Worm (Caenorhabditis elegans) whole organism, L1 larva: Measurements from ENCODE around the gene cfz-2.

ENCODE experiments used
- C04F5.9 ChIP-seq: sonication (generic microtip); optimal IDR thresholded peaks from 2 replicates; lab custom pipeline; 2016; ENCODE audit warnings: missing genetic modification characterization, missing compliant biosample characterization
- C16A3.4 ChIP-seq: fragments of 150-350 bp; optimal IDR thresholded peaks from 2 replicates; lab custom pipeline; 2014; ENCODE audit warnings: missing biosample characterization, missing genetic modification characterization
- aha-1 ChIP-seq: fragments of 150-350 bp; optimal IDR thresholded peaks from 2 replicates; lab custom pipeline; 2014; ENCODE audit warnings: missing biosample characterization, missing genetic modification characterization
- blmp-1 ChIP-seq: fragments of 150-350 bp; optimal IDR thresholded peaks from 2 replicates; lab custom pipeline; 2014; ENCODE audit warnings: missing biosample characterization, missing genetic modification characterization
- ceh-63 ChIP-seq: fragments of 200-800 bp; sonication (Bioruptor generic); optimal IDR thresholded peaks from 2 replicates; lab custom pipeline; 2018; ENCODE audit warnings: mild to moderate bottlenecking, missing genetic modification characterization, missing compliant biosample characterization
- ceh-8 ChIP-seq: fragments of 200-800 bp; sonication (Bioruptor generic); optimal IDR thresholded peaks from 2 replicates; lab custom pipeline; 2018; ENCODE audit warnings: mild to moderate bottlenecking, missing genetic modification characterization, moderate library complexity, missing compliant biosample characterization
- ceh-82 ChIP-seq, 3 experiments: fragments of 150-350 bp in 1 of 3; sonication (generic microtip) in 2 of 3; optimal IDR thresholded peaks; 2 replicates each; lab custom pipeline; 2014 to 2017; ENCODE audit warnings: missing biosample characterization in 3 of 3, missing genetic modification characterization in 3 of 3
- dpl-1 ChIP-seq, 3 experiments: fragments of 150-350 bp in 2 of 3; sonication (generic microtip) in 1 of 3; optimal IDR thresholded peaks; 2 replicates each; lab custom pipeline; 2014 to 2017; ENCODE audit warnings: missing biosample characterization in 3 of 3, missing genetic modification characterization in 3 of 3, missing genetic modification reagents in 3 of 3
- dsc-1 ChIP-seq: sonication (generic microtip); optimal IDR thresholded peaks from 2 replicates; lab custom pipeline; 2016; ENCODE audit warnings: mild to moderate bottlenecking, missing genetic modification characterization, missing compliant biosample characterization
- efl-1 ChIP-seq, 4 experiments: fragments of 150-350 bp; optimal IDR thresholded peaks in 3 of 4; peaks in 1 of 4; 1 replicate in 1 of 4; 2 replicates in 3 of 4; lab custom pipeline; 2014; ENCODE audit warnings: missing biosample characterization in 2 of 4, missing genetic modification characterization in 2 of 4, missing genetic modification reagents in 2 of 4
- efl-3 ChIP-seq: fragments of 200-800 bp; sonication (Bioruptor generic); optimal IDR thresholded peaks from 2 replicates; lab custom pipeline; 2018; ENCODE audit warnings: mild to moderate bottlenecking, missing genetic modification characterization, missing compliant biosample characterization
- elt-3 ChIP-seq, 6 experiments: fragments of 150-350 bp in 1 of 6; sonication (generic microtip); optimal IDR thresholded peaks; 2 replicates each; lab custom pipeline; 2017 to 2018; ENCODE audit warnings: missing biosample characterization in 6 of 6, missing genetic modification characterization in 6 of 6, inconsistent platforms in 1 of 6
- fos-1 ChIP-seq: fragments of 150-350 bp; optimal IDR thresholded peaks from 2 replicates; lab custom pipeline; 2014; ENCODE audit warnings: missing biosample characterization, missing genetic modification characterization
- irx-1 ChIP-seq: sonication (generic microtip); optimal IDR thresholded peaks from 2 replicates; lab custom pipeline; 2016; ENCODE audit warnings: missing genetic modification characterization, missing compliant biosample characterization
- isw-1 ChIP-seq: fragments of 200-800 bp; sonication (Bioruptor generic); IDR thresholded peaks from 2 replicates; pipeline ENCODE4 v1.3.6; 2022; ENCODE audit warnings: missing genetic modification characterization, missing compliant biosample characterization
- lin-13 ChIP-seq: fragments of 150-350 bp; optimal IDR thresholded peaks from 2 replicates; lab custom pipeline; 2014; ENCODE audit warnings: missing biosample characterization, missing genetic modification reagents, missing genetic modification characterization
- lin-14 ChIP-seq: fragments of 200-800 bp; sonication (Bioruptor generic); optimal IDR thresholded peaks from 2 replicates; lab custom pipeline; 2018; ENCODE audit warnings: mild to moderate bottlenecking, missing genetic modification characterization, moderate library complexity, missing compliant biosample characterization
- lin-35 ChIP-seq, 2 experiments: fragments of 150-350 bp; optimal IDR thresholded peaks; 2 replicates each; lab custom pipeline; 2014; ENCODE audit warnings: missing biosample characterization in 2 of 2, missing genetic modification characterization in 2 of 2, missing genetic modification reagents in 2 of 2
- mab-9 ChIP-seq: fragments of 200-800 bp; sonication (Bioruptor generic); IDR thresholded peaks from 2 replicates; pipeline ENCODE4 v1.3.6; 2022; ENCODE audit warnings: missing genetic modification reagents, missing genetic modification characterization, missing compliant biosample characterization
- mdl-1 ChIP-seq, 2 experiments: fragments of 150-350 bp; optimal IDR thresholded peaks; 2 replicates each; lab custom pipeline; 2014 to 2017; ENCODE audit warnings: missing biosample characterization in 2 of 2, missing genetic modification characterization in 2 of 2, inconsistent platforms in 1 of 2
- nhr-11 ChIP-seq: fragments of 150-350 bp; optimal IDR thresholded peaks from 2 replicates; lab custom pipeline; 2014; ENCODE audit warnings: missing biosample characterization, missing genetic modification characterization
- nhr-19 ChIP-seq: fragments of 200-800 bp; sonication (Bioruptor generic); conservative IDR thresholded peaks from 2 replicates; pipeline ENCODE4 v1.3.6; 2022; ENCODE audit warnings: missing genetic modification characterization, missing compliant biosample characterization
- nhr-20 ChIP-seq: sonication (generic microtip); optimal IDR thresholded peaks from 2 replicates; lab custom pipeline; 2016; ENCODE audit warnings: mild to moderate bottlenecking, missing genetic modification characterization, missing compliant biosample characterization
- nhr-237 ChIP-seq: fragments of 150-350 bp; optimal IDR thresholded peaks from 2 replicates; lab custom pipeline; 2014; ENCODE audit warnings: missing biosample characterization, missing genetic modification characterization
- nhr-71 ChIP-seq: sonication (generic microtip); optimal IDR thresholded peaks from 2 replicates; lab custom pipeline; 2016; ENCODE audit warnings: mild to moderate bottlenecking, missing genetic modification characterization, moderate library complexity, missing compliant biosample characterization
- nhr-77 ChIP-seq: fragments of 150-350 bp; optimal IDR thresholded peaks from 2 replicates; lab custom pipeline; 2014; ENCODE audit warnings: missing biosample characterization, missing genetic modification characterization
- pag-3 ChIP-seq: sonication (generic microtip); optimal IDR thresholded peaks from 2 replicates; lab custom pipeline; 2017; ENCODE audit warnings: missing genetic modification characterization, mild to moderate bottlenecking, missing compliant biosample characterization, antibody characterized with exemption, borderline replicate concordance; ENCODE audit not compliant: insufficient read depth
- pax-3 ChIP-seq: fragments of 200-800 bp; sonication (Bioruptor generic); optimal IDR thresholded peaks from 2 replicates; lab custom pipeline; 2018; ENCODE audit warnings: mild to moderate bottlenecking, missing genetic modification characterization, moderate library complexity, missing compliant biosample characterization
- pqm-1 ChIP-seq: sonication (generic microtip); optimal IDR thresholded peaks from 3 replicates; lab custom pipeline; 2017; ENCODE audit warnings: missing biosample characterization, missing genetic modification characterization
- skn-1 ChIP-seq: fragments of 150-350 bp; optimal IDR thresholded peaks from 2 replicates; lab custom pipeline; 2014; ENCODE audit warnings: missing biosample characterization, missing genetic modification characterization
- sox-4 ChIP-seq: sonication (generic microtip); optimal IDR thresholded peaks from 2 replicates; lab custom pipeline; 2016; ENCODE audit warnings: missing genetic modification characterization, missing compliant biosample characterization
- sptf-1 ChIP-seq: fragments of 150-350 bp; optimal IDR thresholded peaks from 2 replicates; lab custom pipeline; 2014; ENCODE audit warnings: missing biosample characterization, missing genetic modification characterization
- sup-37 ChIP-seq: fragments of 200-800 bp; sonication (Bioruptor generic); optimal IDR thresholded peaks from 2 replicates; lab custom pipeline; 2018; ENCODE audit warnings: mild to moderate bottlenecking, missing genetic modification characterization, missing compliant biosample characterization
- swsn-7 ChIP-seq: sonication (generic microtip); optimal IDR thresholded peaks from 2 replicates; lab custom pipeline; 2016; ENCODE audit warnings: missing genetic modification characterization, missing compliant biosample characterization
- tbx-2 ChIP-seq: sonication (generic microtip); optimal IDR thresholded peaks from 2 replicates; lab custom pipeline; 2016; ENCODE audit warnings: missing genetic modification characterization, missing compliant biosample characterization
- unc-30 ChIP-seq: sonication (generic microtip); optimal IDR thresholded peaks from 2 replicates; lab custom pipeline; 2017; ENCODE audit warnings: missing biosample characterization, missing genetic modification characterization
- unc-62 ChIP-seq: fragments of 150-350 bp; optimal IDR thresholded peaks from 2 replicates; lab custom pipeline; 2014; ENCODE audit warnings: missing biosample characterization, missing genetic modification reagents, missing genetic modification characterization
- vab-15 ChIP-seq: sonication (generic microtip); optimal IDR thresholded peaks from 2 replicates; lab custom pipeline; 2017; ENCODE audit warnings: missing genotype, mild to moderate bottlenecking, missing genetic modification characterization, missing compliant biosample characterization
- zag-1 ChIP-seq: fragments of 150-350 bp; optimal IDR thresholded peaks from 2 replicates; lab custom pipeline; 2014; ENCODE audit warnings: missing biosample characterization, missing genetic modification characterization
- zip-4 ChIP-seq: fragments of 200-800 bp; sonication (Bioruptor generic); optimal IDR thresholded peaks from 2 replicates; lab custom pipeline; 2018; ENCODE audit warnings: mild to moderate bottlenecking, missing genetic modification characterization, moderate library complexity, missing compliant biosample characterization
- ztf-11 ChIP-seq, 2 experiments: sonication (generic microtip); optimal IDR thresholded peaks; 2 replicates each; lab custom pipeline; 2016 to 2017; ENCODE audit warnings: missing genetic modification characterization in 2 of 2, missing biosample characterization in 1 of 2, missing compliant biosample characterization in 1 of 2

The cfz-2 gene

DNA sequence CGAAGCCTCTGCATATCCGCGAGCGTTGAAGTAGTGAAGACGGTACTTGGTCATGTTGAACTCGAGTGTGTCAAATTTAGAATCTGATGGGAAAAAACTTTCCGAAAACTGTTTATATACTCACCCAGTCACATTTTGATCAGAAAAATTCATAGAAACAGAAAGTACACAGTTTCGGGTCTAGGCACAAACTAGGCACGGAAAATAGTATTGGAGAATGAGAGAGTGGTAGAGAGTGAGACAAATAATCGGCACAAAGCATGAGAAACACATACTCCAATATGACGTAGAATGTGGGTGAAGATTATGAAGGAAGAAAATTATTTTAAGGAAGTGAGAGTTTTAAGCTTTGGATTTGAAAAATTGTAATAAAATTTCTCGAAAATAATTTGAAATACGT is 23.8 kb upstream of the cfz-2 start, which contains the start of gene gst-33 (continued):
- TF ChIP-seq ceh-82 (tag; optimal IDR thresholded peaks at IDR 0.05; lab: Kevin White, UChicago) (no peak), C16A3.4 (tag; lab: Kevin White, UChicago) (no peak), fos-1 (no peak), nhr-237 (tag; lab: Kevin White, UChicago) (no peak), ceh-8 (no peak), unc-62 (GFP tag; lab: Kevin White, UChicago) (no peak), dsc-1 (tag; lab: Kevin White, UChicago) (no peak), irx-1 (no peak), pax-3 (tag; lab: Kevin White, UChicago) (no peak), blmp-1 (peak; percentile 92), elt-3 (tag; optimal IDR thresholded peaks at IDR 0.05; lab: Kevin White, UChicago) (peak in 1 of 6 experiments; percentile 26), swsn-7 (tag; lab: Kevin White, UChicago) (no peak), sptf-1 (tag; lab: Kevin White, UChicago) (no peak), nhr-77 (tag; lab: Kevin White, UChicago) (peak; percentile 16), sup-37 (GFP tag; lab: Kevin White, UChicago) (no peak), aha-1 (no peak), C04F5.9 (no peak), zip-4 (GFP tag; lab: Kevin White, UChicago) (no peak), unc-30 (tag; lab: Kevin White, UChicago) (no peak), ceh-63 (GFP tag; lab: Kevin White, UChicago) (no peak), dpl-1 (GFP tag; optimal IDR thresholded peaks at IDR 0.05; lab: Kevin White, UChicago) (peak in 1 of 3 experiments; percentile 9), lin-14 (GFP tag; lab: Kevin White, UChicago) (no peak), mab-9 (GFP tag; lab: Robert Waterston, UW) (no peak), nhr-11 (tag; lab: Kevin White, UChicago) (no peak), skn-1 (no peak), vab-15 (tag; lab: Kevin White, UChicago) (no peak), pqm-1 (no peak), nhr-20 (tag; lab: Kevin White, UChicago) (peak; percentile 69), pag-3 (tag; lab: Kevin White, UChicago) (no peak), efl-3 (GFP tag; lab: Kevin White, UChicago) (no peak), lin-35 (GFP tag; optimal IDR thresholded peaks at IDR 0.05; lab: Kevin White, UChicago) (peak in 1 of 2 experiments; percentile 44), nhr-19 (GFP tag; lab: Robert Waterston, UW) (no peak), nhr-71 (tag; lab: Kevin White, UChicago) (no peak)
- TF ChIP-seq, all 84 proteins: peak for 12

DNA sequence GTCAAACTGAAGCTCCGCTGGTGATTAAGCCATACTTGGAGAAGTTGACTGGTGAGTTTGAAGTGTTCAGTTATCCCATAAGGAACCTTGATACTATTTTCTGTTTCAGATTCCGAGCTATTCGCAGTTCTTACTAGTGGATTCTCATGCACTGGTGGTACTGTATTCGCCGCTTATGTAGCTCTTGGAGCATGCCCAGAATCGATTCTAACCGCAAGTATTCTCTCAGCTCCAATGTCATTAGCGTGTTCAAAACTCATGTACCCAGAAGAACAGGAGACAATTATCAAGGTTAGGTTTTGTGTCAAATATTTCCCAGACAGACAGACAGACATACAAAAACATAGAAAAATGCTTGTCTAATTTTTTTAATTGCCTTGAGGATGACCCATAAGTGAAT is 20.2 kb upstream of the cfz-2 start:
- no peak for TF ChIP-seq tbx-2
- TF ChIP-seq isw-1 (GFP tag; lab: Robert Waterston, UW), result no peak
- TF ChIP-seq pag-3 (tag; lab: Kevin White, UChicago), result no peak

DNA sequence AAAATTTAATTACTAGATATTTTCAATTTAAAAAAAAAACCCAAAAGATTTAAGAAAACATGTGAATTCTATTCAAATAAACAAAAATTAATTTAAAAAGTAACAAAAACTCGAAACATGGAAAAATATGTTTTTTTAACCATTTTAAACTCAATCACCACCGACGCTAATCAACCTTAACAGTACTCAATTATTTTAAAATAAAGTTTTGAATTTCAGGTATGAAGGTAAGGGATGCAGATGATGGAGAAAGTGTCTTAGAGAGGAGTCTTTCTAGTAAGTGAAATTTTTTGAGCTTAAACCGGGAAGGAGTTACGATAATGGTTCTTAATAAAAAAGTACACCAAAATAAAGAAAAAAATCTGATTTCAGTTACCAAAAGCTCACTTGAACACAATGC is 18.8 kb upstream of the cfz-2 start, which contains the start of gene slc-28.1:
Gene slc-28.1, plus strand, starts transcription at position 301 of the 400 bp plus-strand sequence.
- no peak for TF ChIP-seq efl-1 (optimal IDR thresholded peaks at IDR 0.05; lab: Kevin White, UChicago)
- TF ChIP-seq efl-1 (GFP tag; optimal IDR thresholded peaks at IDR 0.05 in 1 of 2; lab: Kevin White, UChicago), result peak in 1 of 2 experiments; percentile 34
- no peak for TF ChIP-seq nhr-19 (GFP tag; lab: Robert Waterston, UW)
- no peak for TF ChIP-seq lin-13 (GFP tag; lab: Kevin White, UChicago)

DNA sequence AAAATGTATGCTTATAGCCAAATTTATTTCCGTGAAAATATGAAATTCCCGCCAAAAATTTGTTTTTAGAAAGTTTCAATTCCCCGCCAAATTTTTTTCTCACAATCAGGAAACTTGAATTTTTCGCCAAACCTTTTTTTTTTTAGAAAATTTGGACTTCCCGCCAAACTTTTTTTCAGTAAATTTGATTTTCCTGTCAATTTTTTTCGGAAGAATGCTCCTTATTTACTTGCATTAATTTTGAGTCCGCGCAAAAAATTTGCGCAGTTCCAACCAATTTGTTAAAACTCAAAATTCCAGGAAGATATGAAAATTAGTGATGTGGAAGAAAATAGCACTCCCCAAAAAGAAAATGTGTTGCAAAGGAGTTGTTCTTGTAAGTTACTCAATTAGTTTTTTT is 15.2 kb upstream of the cfz-2 start, which contains the start of gene slc-28.2:
Gene slc-28.2, plus strand, starts transcription at position 301 of the 400 bp plus-strand sequence.
- TF ChIP-seq sox-4 (tag; lab: Kevin White, UChicago) (no peak), mdl-1 (tag; optimal IDR thresholded peaks at IDR 0.05; lab: Kevin White, UChicago) (no peak), vab-15 (tag; lab: Kevin White, UChicago) (no peak), ztf-11 (tag; optimal IDR thresholded peaks at IDR 0.05; lab: Kevin White, UChicago) (no peak), irx-1 (no peak), zag-1 (tag; lab: Kevin White, UChicago) (no peak), isw-1 (GFP tag; lab: Robert Waterston, UW) (no peak), ceh-82 (tag; optimal IDR thresholded peaks at IDR 0.05; lab: Kevin White, UChicago) (no peak), skn-1 (no peak), dsc-1 (tag; lab: Kevin White, UChicago) (no peak), nhr-11 (tag; lab: Kevin White, UChicago) (no peak)
